Fruit fly (Drosophila melanogaster) whole organism, embryonic: ENCODE data around the gene ppk17.

ENCODE experiments used
- Ada2b ChIP-seq: fragments of 200-800 bp; sonication (Bioruptor generic); IDR thresholded peaks from 2 replicates; pipeline ENCODE4 v1.3.6; 2022; ENCODE audit warnings: missing biosample characterization, missing genetic modification characterization
- CG10267 ChIP-seq: fragments of 200-800 bp; sonication (Bioruptor generic); optimal IDR thresholded peaks from 2 replicates; lab custom pipeline; 2018; ENCODE audit warnings: missing biosample characterization, mild to moderate bottlenecking, missing genetic modification characterization, moderate library complexity
- CG10959 ChIP-seq: fragments of 200-800 bp; sonication (Bioruptor generic); IDR thresholded peaks from 2 replicates; pipeline ENCODE4 v1.3.6; 2022; ENCODE audit warnings: missing biosample characterization, missing genetic modification characterization
- CG11560 ChIP-seq: fragments of 200-800 bp; sonication (Bioruptor generic); IDR thresholded peaks from 3 replicates; pipeline ENCODE4 v1.3.6; 2022; ENCODE audit warnings: missing biosample characterization, missing genetic modification characterization
- CG12219 ChIP-seq: fragments of 200-800 bp; sonication (Bioruptor generic); optimal IDR thresholded peaks from 3 replicates; lab custom pipeline; 2018; ENCODE audit warnings: missing biosample characterization, mild to moderate bottlenecking, missing genetic modification characterization
- CG12769 ChIP-seq: fragments of 200-800 bp; sonication (Bioruptor generic); optimal IDR thresholded peaks from 2 replicates; lab custom pipeline; 2019; ENCODE audit warnings: missing biosample characterization, mild to moderate bottlenecking, missing genetic modification characterization, moderate library complexity
- CG12942 ChIP-seq: fragments of 200-800 bp; sonication (Bioruptor generic); optimal IDR thresholded peaks from 3 replicates; lab custom pipeline; 2016; ENCODE audit warnings: missing biosample characterization, missing genetic modification characterization
- CG13424 ChIP-seq: fragments of 200-800 bp; sonication (Bioruptor generic); optimal IDR thresholded peaks from 2 replicates; lab custom pipeline; 2019; ENCODE audit warnings: missing biosample characterization, mild to moderate bottlenecking, missing genetic modification characterization, moderate library complexity
- CG1602 ChIP-seq: fragments of 200-800 bp; sonication (Bioruptor generic); optimal IDR thresholded peaks from 3 replicates; lab custom pipeline; 2016; ENCODE audit warnings: missing biosample characterization, missing genetic modification characterization
- CG16815 ChIP-seq: fragments of 200-800 bp; sonication (Bioruptor generic); optimal IDR thresholded peaks from 3 replicates; lab custom pipeline; 2017; ENCODE audit warnings: missing biosample characterization, mild to moderate bottlenecking, missing genetic modification characterization
- CG17385 ChIP-seq: fragments of 200-800 bp; sonication (Bioruptor generic); optimal IDR thresholded peaks from 3 replicates; lab custom pipeline; 2018; ENCODE audit warnings: missing biosample characterization, mild to moderate bottlenecking, missing genetic modification characterization
- CG17912 ChIP-seq: fragments of 200-800 bp; sonication (Bioruptor generic); optimal IDR thresholded peaks from 2 replicates; lab custom pipeline; 2018; ENCODE audit warnings: missing biosample characterization, mild to moderate bottlenecking, missing genetic modification characterization
- CG2120 ChIP-seq: fragments of 200-800 bp; sonication (Bioruptor generic); optimal IDR thresholded peaks from 3 replicates; lab custom pipeline; 2016; ENCODE audit warnings: missing biosample characterization, missing genetic modification characterization
- CG32532 ChIP-seq: fragments of 200-800 bp; sonication (Bioruptor generic); IDR thresholded peaks from 2 replicates; pipeline ENCODE4 v1.3.6; 2022; ENCODE audit warnings: missing biosample characterization, missing genetic modification characterization
- CG32767 ChIP-seq: fragments of 200-800 bp; sonication (Bioruptor generic); IDR thresholded peaks from 2 replicates; pipeline ENCODE4 v1.3.6; 2022; ENCODE audit warnings: missing biosample characterization, missing genetic modification characterization
- CG3407 ChIP-seq: fragments of 200-800 bp; sonication (Bioruptor generic); optimal IDR thresholded peaks from 2 replicates; lab custom pipeline; 2018; ENCODE audit warnings: missing biosample characterization, mild to moderate bottlenecking, missing genetic modification characterization
- CG3847 ChIP-seq: fragments of 200-800 bp; sonication (Bioruptor generic); IDR thresholded peaks from 2 replicates; pipeline ENCODE4 v1.3.6; 2022; ENCODE audit warnings: missing biosample characterization, missing genetic modification characterization
- CG4820 ChIP-seq: fragments of 200-800 bp; sonication (Bioruptor generic); optimal IDR thresholded peaks from 3 replicates; lab custom pipeline; 2016; ENCODE audit warnings: missing biosample characterization, missing genetic modification characterization
- CG5245 ChIP-seq: fragments of 200-800 bp; sonication (Bioruptor generic); optimal IDR thresholded peaks from 3 replicates; lab custom pipeline; 2016; ENCODE audit warnings: missing biosample characterization, missing genetic modification characterization
- CG8388 ChIP-seq: fragments of 200-800 bp; sonication (Bioruptor generic); optimal IDR thresholded peaks from 2 replicates; lab custom pipeline; 2019; ENCODE audit warnings: missing biosample characterization, mild to moderate bottlenecking, missing genetic modification characterization, moderate library complexity
- Chrac-16 ChIP-seq: fragments of 200-800 bp; sonication (Bioruptor generic); optimal IDR thresholded peaks from 3 replicates; lab custom pipeline; 2016; ENCODE audit warnings: missing biosample characterization, missing genetic modification characterization
- CrebB ChIP-seq: fragments of 200-800 bp; sonication (Bioruptor generic); optimal IDR thresholded peaks from 3 replicates; lab custom pipeline; 2018; ENCODE audit warnings: missing biosample characterization, mild to moderate bottlenecking, missing genetic modification characterization
- HLH3B ChIP-seq: fragments of 200-800 bp; sonication (Bioruptor generic); IDR thresholded peaks from 2 replicates; pipeline ENCODE4 v1.3.6; 2022; ENCODE audit warnings: missing biosample characterization, missing genetic modification characterization
- HLH54F ChIP-seq: fragments of 200-800 bp; sonication (Bioruptor generic); optimal IDR thresholded peaks from 3 replicates; lab custom pipeline; 2016; ENCODE audit warnings: missing biosample characterization, missing genetic modification characterization
- Hr3 ChIP-seq: fragments of 200-800 bp; sonication (Bioruptor generic); optimal IDR thresholded peaks from 3 replicates; lab custom pipeline; 2016; ENCODE audit warnings: missing biosample characterization, missing genetic modification characterization
- Hr78 ChIP-seq, 2 experiments: fragments of 200-800 bp in 1 of 2; fragments of >200 bp in 1 of 2; sonication (Bioruptor generic) in 1 of 2; optimal IDR thresholded peaks; 2 replicates each; lab custom pipeline; 2017 to 2019; ENCODE audit warnings: missing biosample characterization in 2 of 2, missing genetic modification characterization in 2 of 2, mild to moderate bottlenecking in 1 of 2, moderate library complexity in 1 of 2
- Lim3 ChIP-seq: fragments of 200-800 bp; sonication (Bioruptor generic); IDR thresholded peaks from 2 replicates; pipeline ENCODE4 v1.3.6; 2022; ENCODE audit warnings: missing biosample characterization, missing genetic modification characterization
- Med ChIP-seq: fragments of 200-800 bp; sonication (Bioruptor generic); peaks from one replicate; lab custom pipeline; 2016; ENCODE audit warnings: missing biosample characterization, missing genetic modification characterization, mild to moderate bottlenecking, inconsistent platforms, moderate library complexity
- NfI ChIP-seq: fragments of 200-800 bp; sonication (Bioruptor generic); optimal IDR thresholded peaks from 3 replicates; lab custom pipeline; 2018; ENCODE audit warnings: missing biosample characterization, mild to moderate bottlenecking, missing genetic modification characterization, moderate library complexity
- Pdp1 ChIP-seq, 2 experiments: fragments of 200-800 bp; sonication (Bioruptor generic); optimal IDR thresholded peaks; 3 replicates each; lab custom pipeline; 2016; ENCODE audit warnings: missing biosample characterization in 2 of 2, missing genetic modification characterization in 2 of 2, mild to moderate bottlenecking in 1 of 2, moderate library complexity in 1 of 2
- Ravus ChIP-seq: fragments of 200-800 bp; sonication (Bioruptor generic); IDR thresholded peaks from 2 replicates; pipeline ENCODE4 v1.3.6; 2022; ENCODE audit warnings: missing biosample characterization, missing genetic modification characterization
- Spps ChIP-seq: fragments of 200-800 bp; sonication (Bioruptor generic); optimal IDR thresholded peaks from 2 replicates; lab custom pipeline; 2018; ENCODE audit warnings: missing biosample characterization, mild to moderate bottlenecking, missing genetic modification characterization
- chinmo ChIP-seq: fragments of 200-800 bp; sonication (Bioruptor generic); IDR thresholded peaks from 4 replicates; pipeline ENCODE4 v1.3.6; 2022; ENCODE audit warnings: missing biosample characterization, missing genetic modification characterization; ENCODE audit not compliant: partially characterized antibody
- chm ChIP-seq: fragments of 200-800 bp; sonication (Bioruptor generic); IDR thresholded peaks from 2 replicates; pipeline ENCODE4 v1.3.6; 2022; ENCODE audit warnings: missing biosample characterization, missing genetic modification characterization
- ci ChIP-seq: fragments of 200-800 bp; sonication (Bioruptor generic); IDR thresholded peaks from 3 replicates; pipeline ENCODE4 v1.3.6; 2022; ENCODE audit warnings: missing biosample characterization, missing genetic modification characterization
- dmrt99B ChIP-seq: fragments of 200-800 bp; sonication (Bioruptor generic); optimal IDR thresholded peaks from 2 replicates; lab custom pipeline; 2018; ENCODE audit warnings: missing biosample characterization, mild to moderate bottlenecking, missing genetic modification characterization, moderate library complexity
- dpn ChIP-seq, 2 experiments: fragments of 200-800 bp; sonication (Bioruptor generic); optimal IDR thresholded peaks; 3 replicates each; lab custom pipeline; 2016; ENCODE audit warnings: missing biosample characterization in 2 of 2, missing genetic modification characterization in 2 of 2
- eve ChIP-seq, 2 experiments: fragments of >200 bp; optimal IDR thresholded peaks; 2 replicates each; lab custom pipeline; 2017; ENCODE audit warnings: missing biosample characterization in 2 of 2, missing genetic modification characterization in 2 of 2
- fd96Cb ChIP-seq: fragments of 200-800 bp; sonication (Bioruptor generic); optimal IDR thresholded peaks from 2 replicates; lab custom pipeline; 2018; ENCODE audit warnings: missing biosample characterization, mild to moderate bottlenecking, missing genetic modification characterization, moderate library complexity
- gt ChIP-seq: fragments of 200-800 bp; sonication (Bioruptor generic); IDR thresholded peaks from 2 replicates; pipeline ENCODE4 v1.3.6; 2022; ENCODE audit warnings: missing biosample characterization, missing genetic modification characterization
- hb ChIP-seq: fragments of 200-800 bp; sonication (Bioruptor generic); IDR thresholded peaks from 3 replicates; pipeline ENCODE4 v1.3.6; 2022; ENCODE audit warnings: missing biosample characterization, missing genetic modification characterization; ENCODE audit not compliant: partially characterized antibody
- jigr1 ChIP-seq: fragments of 200-800 bp; sonication (Bioruptor generic); IDR thresholded peaks from 3 replicates; pipeline ENCODE4 v1.3.6; 2022; ENCODE audit warnings: missing biosample characterization, missing genetic modification characterization
- kah ChIP-seq: fragments of 200-800 bp; sonication (Bioruptor generic); optimal IDR thresholded peaks from 2 replicates; lab custom pipeline; 2018; ENCODE audit warnings: missing biosample characterization, mild to moderate bottlenecking, missing genetic modification characterization
- kay ChIP-seq: fragments of 200-800 bp; sonication (Bioruptor generic); optimal IDR thresholded peaks from 2 replicates; lab custom pipeline; 2016; ENCODE audit warnings: missing biosample characterization, missing genetic modification characterization
- luna ChIP-seq: fragments of 200-800 bp; sonication (Bioruptor generic); optimal IDR thresholded peaks from 2 replicates; lab custom pipeline; 2016; ENCODE audit warnings: missing biosample characterization, missing genetic modification characterization
- salm ChIP-seq: fragments of 200-800 bp; sonication (Bioruptor generic); optimal IDR thresholded peaks from 2 replicates; lab custom pipeline; 2018; ENCODE audit warnings: missing biosample characterization, mild to moderate bottlenecking, missing genetic modification characterization
- sim ChIP-seq: fragments of 200-800 bp; sonication (Bioruptor generic); IDR thresholded peaks from 2 replicates; pipeline ENCODE4 v1.3.6; 2022; ENCODE audit warnings: missing biosample characterization, missing genetic modification characterization
- slbo ChIP-seq: fragments of 200-800 bp; sonication (Bioruptor generic); IDR thresholded peaks from 2 replicates; pipeline ENCODE4 v1.3.6; 2022; ENCODE audit warnings: missing biosample characterization, missing genetic modification characterization
- tgo ChIP-seq: fragments of 200-800 bp; sonication (Bioruptor generic); IDR thresholded peaks from 3 replicates; pipeline ENCODE4 v1.3.6; 2022; ENCODE audit warnings: missing biosample characterization, missing genetic modification characterization
- vnd ChIP-seq: fragments of 200-800 bp; sonication (Bioruptor generic); IDR thresholded peaks from 3 replicates; pipeline ENCODE4 v1.3.6; 2022; ENCODE audit warnings: missing biosample characterization, missing genetic modification characterization; ENCODE audit not compliant: partially characterized antibody
- wdn ChIP-seq: fragments of 200-800 bp; sonication (Bioruptor generic); IDR thresholded peaks from 2 replicates; pipeline ENCODE4 v1.3.6; 2022; ENCODE audit warnings: missing biosample characterization, missing genetic modification characterization

The ppk17 gene

DNA sequence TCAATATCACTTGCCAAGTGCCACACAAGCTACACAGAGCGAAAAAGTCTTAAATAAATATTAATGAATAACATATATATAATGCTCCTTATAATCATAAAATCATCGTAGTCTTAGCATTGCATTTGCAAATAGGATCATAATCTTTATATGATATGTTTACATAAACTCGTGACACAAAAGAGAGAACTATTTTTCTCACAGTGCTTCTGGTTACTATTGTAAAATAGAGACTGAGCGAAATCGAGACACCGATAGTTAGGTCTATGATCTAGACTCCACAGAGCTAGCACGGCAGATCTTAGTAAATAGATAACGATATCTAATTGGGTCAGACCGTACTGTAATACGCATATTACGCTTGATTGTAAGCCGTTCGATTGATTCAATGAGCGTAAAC lies 50.7 kb downstream of the ppk17 start (continued):
- peak; percentile 30; the same call in 1 of the 2 replicates for TF ChIP-seq Lim3
- peak; percentile 67 for TF ChIP-seq CG12219
- peak; percentile 69 for TF ChIP-seq CG8388
- no peak for TF ChIP-seq vnd (GFP tag; lab: Robert Waterston, UW)
- TF ChIP-seq eve (GFP tag; optimal IDR thresholded peaks at IDR 0.05; lab: Kevin White, UChicago) = peak in 1 of 2 experiments; percentile 84
- TF ChIP-seq wdn (GFP tag; lab: Robert Waterston, UW) = peak; percentile 31; the same call in 1 of the 2 replicates
- peak; percentile 73 for TF ChIP-seq chm
- no peak for TF ChIP-seq gt (GFP tag; lab: Robert Waterston, UW)
- no peak for TF ChIP-seq kah (GFP tag; lab: Kevin White, UChicago)
- TF ChIP-seq CrebB (tag; lab: Kevin White, UChicago) = peak; percentile 0
- peak in 1 of 2 experiments; percentile 16 for TF ChIP-seq Hr78 (GFP tag; optimal IDR thresholded peaks at IDR 0.05; lab: Kevin White, UChicago)
- peak; percentile 83 for TF ChIP-seq CG13424 (tag; lab: Kevin White, UChicago)
- peak in 1 of 2 experiments; percentile 7 for TF ChIP-seq Pdp1 (GFP tag; optimal IDR thresholded peaks at IDR 0.05; lab: Kevin White, UChicago)
- peak; percentile 21 for TF ChIP-seq CG5245 (GFP tag; lab: Kevin White, UChicago)
- peak; percentile 18 for TF ChIP-seq CG12769 (tag; lab: Kevin White, UChicago)
- TF ChIP-seq sim = peak; percentile 68; the same call in 1 of the 2 replicates
- TF ChIP-seq CG32767 (GFP tag; lab: Robert Waterston, UW) = peak; percentile 81
- peak; percentile 67 for TF ChIP-seq dmrt99B (tag; lab: Kevin White, UChicago)
- TF ChIP-seq CG17385 = peak; percentile 77
- TF ChIP-seq CG4820 (GFP tag; lab: Kevin White, UChicago) = peak; percentile 55
- TF ChIP-seq Hr3 (GFP tag; lab: Kevin White, UChicago) = peak; percentile 64
- peak; percentile 56 for TF ChIP-seq Chrac-16 (GFP tag; lab: Kevin White, UChicago)
- peak; percentile 16 for TF ChIP-seq HLH54F
- TF ChIP-seq Spps (tag; lab: Kevin White, UChicago) = no peak
- TF ChIP-seq chinmo (GFP tag; lab: Robert Waterston, UW) = no peak
- no peak for TF ChIP-seq jigr1
- peak; percentile 55 for TF ChIP-seq kay (GFP tag; lab: Kevin White, UChicago)
- TF ChIP-seq Ravus (GFP tag; lab: Robert Waterston, UW) = peak; percentile 60
- TF ChIP-seq luna (GFP tag; lab: Kevin White, UChicago) = no peak
- TF ChIP-seq Med (GFP tag; lab: Kevin White, UChicago) = peak; percentile 47
- TF ChIP-seq dpn (GFP tag; optimal IDR thresholded peaks at IDR 0.05; lab: Kevin White, UChicago) = peak in 1 of 2 experiments; percentile 69
- peak; percentile 9; the same call in 1 of the 2 replicates for TF ChIP-seq CG10959 (GFP tag; lab: Robert Waterston, UW)
- peak; percentile 68 for TF ChIP-seq CG3407 (GFP tag; lab: Kevin White, UChicago)
- TF ChIP-seq CG3847 (GFP tag; lab: Robert Waterston, UW) = peak; percentile 69
- peak; percentile 71 for TF ChIP-seq NfI (GFP tag; lab: Kevin White, UChicago)
- TF ChIP-seq CG16815 (GFP tag; lab: Kevin White, UChicago) = no peak
- peak; percentile 32 for TF ChIP-seq salm (tag; lab: Kevin White, UChicago)
- peak; percentile 51 for TF ChIP-seq fd96Cb (tag; lab: Kevin White, UChicago)
- TF ChIP-seq CG17912 = no peak
- no peak for TF ChIP-seq hb (GFP tag; lab: Robert Waterston, UW)
- TF ChIP-seq Ada2b (GFP tag; lab: Robert Waterston, UW) = peak; percentile 86
- TF ChIP-seq ci = peak; percentile 91
- peak; percentile 78 for TF ChIP-seq tgo (GFP tag; lab: Robert Waterston, UW)
- peak; percentile 85 for TF ChIP-seq HLH3B (GFP tag; lab: Robert Waterston, UW)
- TF ChIP-seq CG10267 (tag; lab: Kevin White, UChicago) = peak; percentile 22
- peak; percentile 51 for TF ChIP-seq CG1602
- peak; percentile 44 for TF ChIP-seq CG12942 (GFP tag; lab: Kevin White, UChicago)
- TF ChIP-seq CG32532 = no peak
- TF ChIP-seq CG11560 (tag; lab: Robert Waterston, UW) = peak; percentile 46; the same call in 1 of the 3 replicates
- peak; percentile 39 for TF ChIP-seq CG2120
- TF ChIP-seq slbo = peak; percentile 84
